Fruit fly (Drosophila melanogaster) whole organism: ENCODE measurements around the gene CG12224.

Experiments
- CG8478 ChIP-seq: fragments of >200 bp; optimal IDR thresholded peaks from 2 replicates; lab custom pipeline; 2018; ENCODE audit warnings: inconsistent platforms
- Dll ChIP-seq: fragments of >200 bp; optimal IDR thresholded peaks from 2 replicates; lab custom pipeline; 2017
- EcR ChIP-seq, 2 experiments: fragments of >200 bp; optimal IDR thresholded peaks; 2 replicates each; lab custom pipeline; 2017; ENCODE audit warnings: missing biosample characterization in 2 of 2, missing genetic modification characterization in 2 of 2, missing genetic modification reagents in 2 of 2
- pan ChIP-seq: fragments of >200 bp; optimal IDR thresholded peaks from 2 replicates; lab custom pipeline; 2017
- psq ChIP-seq: fragments of >200 bp; optimal IDR thresholded peaks from 2 replicates; lab custom pipeline; 2017
- usp ChIP-seq: fragments of >200 bp; optimal IDR thresholded peaks from 2 replicates; lab custom pipeline; 2017; ENCODE audit warnings: missing biosample characterization, missing genetic modification characterization, mixed read lengths

Gene CG12224

dm6 chr3R:11947079-11947869, 34.6 kb downstream of the CG12224 start:
- no peak for TF ChIP-seq pan

DNA sequence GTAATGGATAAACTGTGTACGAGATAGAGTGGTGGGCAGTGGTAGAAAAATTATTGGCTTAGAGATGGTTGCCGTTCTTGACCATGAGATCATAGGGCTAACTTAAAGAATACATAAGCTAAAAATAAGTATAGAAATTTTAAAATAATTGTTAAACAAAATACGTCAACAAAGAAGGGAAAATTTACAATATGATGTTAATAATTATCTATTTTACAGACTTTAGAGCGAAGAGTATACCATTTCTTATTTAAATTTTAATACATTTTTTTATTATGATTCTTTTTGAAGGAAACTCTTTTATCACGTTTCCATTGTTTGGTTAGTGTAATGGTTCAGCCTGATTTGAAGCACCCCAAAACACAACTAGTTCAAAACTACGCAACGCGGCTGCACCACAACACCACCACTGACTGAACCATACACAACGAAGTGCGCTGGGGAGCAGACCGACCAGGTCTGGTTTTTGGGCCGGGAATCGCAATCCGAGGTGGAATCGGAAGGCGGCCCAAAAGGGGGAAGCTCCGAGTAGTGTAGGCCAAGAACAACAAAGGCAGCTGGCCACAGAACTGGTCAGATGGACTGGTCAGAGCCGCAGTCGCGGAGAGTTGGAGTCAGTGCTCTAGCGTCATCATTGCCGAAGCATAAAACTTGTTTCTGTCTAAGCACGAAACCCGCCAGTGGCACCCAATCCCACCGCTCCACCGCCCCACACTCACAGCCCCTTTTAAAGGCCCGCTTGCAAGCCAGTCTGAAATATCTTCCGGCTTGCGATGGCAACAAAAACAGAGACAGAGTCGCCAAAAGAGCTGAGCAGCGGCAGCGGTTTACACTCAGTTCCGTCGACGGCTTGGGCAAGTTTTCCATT, 36.2 kb downstream of the CG12224 start:
- TF ChIP-seq EcR (GFP tag; optimal IDR thresholded peaks at IDR 0.05; lab: Kevin White, UChicago) (no peak), psq (lab: Kevin White, UChicago) (no peak), Dll (no peak), pan (no peak), usp (GFP tag; lab: Kevin White, UChicago) (no peak), CG8478 (lab: Kevin White, UChicago) (no peak)

DNA sequence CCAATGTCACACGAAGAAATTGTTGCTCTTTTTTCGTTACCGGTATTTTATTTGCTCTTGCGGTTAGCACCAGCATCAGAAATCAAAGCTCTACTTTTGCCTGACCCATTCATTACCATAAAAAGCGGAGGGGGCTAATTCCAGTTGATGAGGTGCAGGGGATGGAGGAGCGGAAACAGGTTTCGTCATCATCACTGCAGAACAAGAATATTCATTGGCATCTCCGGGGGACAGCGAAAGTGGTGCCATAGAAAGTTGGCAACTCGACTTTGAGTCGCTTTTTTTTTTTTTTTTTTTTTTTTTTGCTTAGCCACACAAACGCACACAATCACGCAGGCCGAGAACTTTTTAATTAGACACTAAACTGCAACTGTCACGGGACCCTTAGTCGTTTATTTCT, 40.7 kb downstream of the CG12224 start:
- TF ChIP-seq psq (lab: Kevin White, UChicago) (no peak), usp (GFP tag; lab: Kevin White, UChicago) (no peak), pan (no peak), Dll (no peak), EcR (GFP tag; optimal IDR thresholded peaks at IDR 0.05; lab: Kevin White, UChicago) (no peak), CG8478 (lab: Kevin White, UChicago) (no peak)

DNA sequence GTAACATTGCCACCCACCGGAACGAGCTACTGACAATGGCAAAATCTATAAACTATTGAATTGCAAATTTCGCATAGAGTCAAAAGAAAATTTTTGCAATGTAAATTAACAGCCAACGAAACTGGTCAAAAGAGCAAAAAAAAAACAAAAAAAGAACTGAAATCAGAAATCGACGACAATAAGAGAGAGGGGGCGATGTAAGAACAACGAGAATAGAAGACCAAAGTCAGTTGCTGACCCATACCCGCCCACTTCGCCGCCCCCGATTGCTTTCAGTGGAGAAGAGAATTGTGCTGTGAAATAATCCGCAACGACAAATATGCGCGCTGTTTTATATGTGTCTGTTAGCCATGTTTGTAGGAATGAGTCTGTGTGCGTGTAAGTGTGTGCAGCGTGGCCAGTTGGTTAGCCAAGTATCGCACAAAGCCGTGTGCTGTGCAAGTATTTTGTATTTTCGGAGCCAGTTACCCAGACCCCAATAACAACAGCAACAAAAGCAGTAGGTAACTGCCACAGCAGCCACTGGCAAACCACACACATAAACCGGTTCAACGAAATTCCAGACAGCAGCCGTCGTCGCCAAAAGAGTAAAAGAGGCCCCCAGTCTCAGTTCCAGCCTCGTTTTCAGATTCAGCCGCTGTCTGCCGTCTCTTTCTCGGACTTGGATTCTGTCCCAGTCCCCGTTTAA, 44.3 kb downstream of the CG12224 start:
- TF ChIP-seq usp (GFP tag; lab: Kevin White, UChicago): no peak
- TF ChIP-seq Dll: no peak
- TF ChIP-seq CG8478 (lab: Kevin White, UChicago): no peak
- no peak for TF ChIP-seq psq (lab: Kevin White, UChicago)
- TF ChIP-seq EcR (GFP tag; optimal IDR thresholded peaks at IDR 0.05; lab: Kevin White, UChicago): no peak
- no peak for TF ChIP-seq pan

- TF ChIP-seq psq (lab: Kevin White, UChicago) (no peak), EcR (GFP tag; optimal IDR thresholded peaks at IDR 0.05; lab: Kevin White, UChicago) (no peak), Dll (no peak), CG8478 (lab: Kevin White, UChicago) (no peak)
Measured at dm6 chr3R:11933903-11934302, 48.0 kb downstream of the CG12224 start.

DNA sequence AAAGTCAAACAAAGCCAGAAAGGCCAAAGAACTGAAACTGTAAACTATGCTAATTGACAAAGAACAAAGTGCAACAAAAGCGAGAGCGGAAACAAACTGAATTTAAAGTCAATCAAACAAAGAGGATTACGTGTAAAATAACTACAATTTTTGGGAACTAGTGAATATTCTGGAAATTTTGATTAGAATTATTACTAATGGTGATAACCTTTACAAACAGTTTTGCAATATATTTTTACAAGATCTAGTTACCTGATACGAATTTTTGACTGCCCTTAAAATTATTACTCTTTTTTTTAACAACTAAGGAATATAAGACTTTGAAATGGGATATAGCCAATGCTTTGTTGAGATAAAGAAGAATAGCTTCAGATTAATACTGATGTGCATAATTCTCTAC, 50.9 kb downstream of the CG12224 start, which contains the start of gene CG14731:
Gene CG14731, plus strand, starts transcription at position 301 of the 400 bp plus-strand sequence.
- TF ChIP-seq EcR (GFP tag; optimal IDR thresholded peaks at IDR 0.05; lab: Kevin White, UChicago) (no peak), CG8478 (lab: Kevin White, UChicago) (no peak), Dll (no peak), psq (lab: Kevin White, UChicago) (no peak), usp (GFP tag; lab: Kevin White, UChicago) (no peak), pan (no peak)
